Worm (Caenorhabditis elegans) whole organism, late embryonic: ENCODE data around the gene nep-16.

Experiments
- C38D4.7 ChIP-seq: fragments of 200-800 bp; sonication (Bioruptor generic); optimal IDR thresholded peaks from 2 replicates; lab custom pipeline; 2018; ENCODE audit warnings: mild to moderate bottlenecking, missing genetic modification characterization, moderate library complexity, missing compliant biosample characterization
- T23F11.4 ChIP-seq: fragments of 200-800 bp; sonication (Bioruptor generic); optimal IDR thresholded peaks from 2 replicates; lab custom pipeline; 2018; ENCODE audit warnings: mild to moderate bottlenecking, missing genetic modification characterization, missing compliant biosample characterization
- ahr-1 ChIP-seq: sonication (generic microtip); optimal IDR thresholded peaks from 2 replicates; lab custom pipeline; 2016; ENCODE audit warnings: missing genetic modification characterization, missing compliant biosample characterization
- ama-1 ChIP-seq: fragments of 150-350 bp; optimal IDR thresholded peaks from 2 replicates; lab custom pipeline; 2014
- ceh-14 ChIP-seq: sonication (generic microtip); optimal IDR thresholded peaks from 2 replicates; lab custom pipeline; 2016; ENCODE audit warnings: missing genotype, missing genetic modification characterization, missing compliant biosample characterization
- ceh-18 ChIP-seq: sonication (generic microtip); optimal IDR thresholded peaks from 2 replicates; lab custom pipeline; 2016; ENCODE audit warnings: missing genetic modification characterization, missing compliant biosample characterization
- ceh-19 ChIP-seq: fragments of 200-800 bp; sonication (Bioruptor generic); optimal IDR thresholded peaks from 2 replicates; lab custom pipeline; 2018; ENCODE audit warnings: mild to moderate bottlenecking, missing genetic modification characterization, missing compliant biosample characterization
- ceh-2 ChIP-seq: sonication (generic microtip); optimal IDR thresholded peaks from 2 replicates; lab custom pipeline; 2016; ENCODE audit warnings: missing genotype, missing genetic modification characterization, missing compliant biosample characterization
- ceh-22 ChIP-seq: sonication (generic microtip); optimal IDR thresholded peaks from 2 replicates; lab custom pipeline; 2017; ENCODE audit warnings: missing biosample characterization, missing genetic modification characterization
- ceh-31 ChIP-seq: sonication (generic microtip); optimal IDR thresholded peaks from 2 replicates; lab custom pipeline; 2016; ENCODE audit warnings: missing genetic modification characterization, missing compliant biosample characterization
- ceh-45 ChIP-seq: fragments of 200-800 bp; sonication (Bioruptor generic); IDR thresholded peaks from 2 replicates; pipeline ENCODE4 v1.3.6; 2022; ENCODE audit warnings: missing genetic modification reagents, missing genetic modification characterization, missing compliant biosample characterization
- ceh-48 ChIP-seq: sonication (generic microtip); optimal IDR thresholded peaks from 2 replicates; lab custom pipeline; 2016; ENCODE audit warnings: missing genetic modification characterization, inconsistent platforms, missing compliant biosample characterization
- ceh-6 ChIP-seq: fragments of 200-800 bp; sonication (Bioruptor generic); optimal IDR thresholded peaks from 2 replicates; lab custom pipeline; 2018; ENCODE audit warnings: mild to moderate bottlenecking, missing genetic modification characterization, missing compliant biosample characterization
- ceh-9 ChIP-seq: sonication (generic microtip); optimal IDR thresholded peaks from 2 replicates; lab custom pipeline; 2016; ENCODE audit warnings: mild to moderate bottlenecking, missing genetic modification characterization, inconsistent platforms, missing compliant biosample characterization
- che-1 ChIP-seq: sonication (generic microtip); optimal IDR thresholded peaks from 2 replicates; lab custom pipeline; 2016; ENCODE audit warnings: mild to moderate bottlenecking, missing genetic modification characterization, missing compliant biosample characterization
- dve-1 ChIP-seq: sonication (generic microtip); optimal IDR thresholded peaks from 2 replicates; lab custom pipeline; 2017; ENCODE audit warnings: antibody characterized with exemption, mild to moderate bottlenecking, missing genetic modification characterization, missing compliant biosample characterization
- elt-2 ChIP-seq: sonication (generic microtip); optimal IDR thresholded peaks from 2 replicates; lab custom pipeline; 2016; ENCODE audit warnings: missing genetic modification reagents, missing genetic modification characterization, missing compliant biosample characterization
- ets-4 ChIP-seq: sonication (generic microtip); optimal IDR thresholded peaks from 2 replicates; lab custom pipeline; 2016; ENCODE audit warnings: missing genetic modification characterization, missing compliant biosample characterization
- eyg-1 ChIP-seq: sonication (generic microtip); optimal IDR thresholded peaks from 2 replicates; lab custom pipeline; 2016; ENCODE audit warnings: missing genotype, missing genetic modification characterization, missing compliant biosample characterization
- fkh-6 ChIP-seq: sonication (generic microtip); optimal IDR thresholded peaks from 2 replicates; lab custom pipeline; 2016; ENCODE audit warnings: missing genetic modification characterization, missing compliant biosample characterization
- gmeb-2 ChIP-seq: sonication (generic microtip); optimal IDR thresholded peaks from 2 replicates; lab custom pipeline; 2016; ENCODE audit warnings: missing genetic modification characterization, inconsistent platforms, missing compliant biosample characterization
- hlh-13 ChIP-seq: fragments of 200-800 bp; sonication (Bioruptor generic); optimal IDR thresholded peaks from 2 replicates; lab custom pipeline; 2018; ENCODE audit warnings: mild to moderate bottlenecking, missing genetic modification characterization, missing compliant biosample characterization
- hlh-15 ChIP-seq: sonication (generic microtip); optimal IDR thresholded peaks from 2 replicates; lab custom pipeline; 2016; ENCODE audit warnings: missing genetic modification characterization, missing compliant biosample characterization
- hlh-30 ChIP-seq: sonication (generic microtip); optimal IDR thresholded peaks from 2 replicates; lab custom pipeline; 2017; ENCODE audit warnings: antibody characterized with exemption, missing genetic modification characterization, missing compliant biosample characterization; ENCODE audit not compliant: insufficient read depth
- hlh-6 ChIP-seq: sonication (generic microtip); optimal IDR thresholded peaks from 2 replicates; lab custom pipeline; 2016; ENCODE audit warnings: missing genotype, missing genetic modification characterization, missing compliant biosample characterization
- hlh-8 ChIP-seq: sonication (generic microtip); optimal IDR thresholded peaks from 2 replicates; lab custom pipeline; 2016; ENCODE audit warnings: missing genotype, missing genetic modification characterization, missing compliant biosample characterization
- lin-11 ChIP-seq: fragments of 200-800 bp; sonication (Bioruptor generic); optimal IDR thresholded peaks from 2 replicates; lab custom pipeline; 2018; ENCODE audit warnings: mild to moderate bottlenecking, missing genetic modification characterization, missing compliant biosample characterization
- madf-2 ChIP-seq: sonication (generic microtip); optimal IDR thresholded peaks from 2 replicates; lab custom pipeline; 2017; ENCODE audit warnings: missing genetic modification characterization, missing compliant biosample characterization
- mec-3 ChIP-seq: sonication (generic microtip); optimal IDR thresholded peaks from 2 replicates; lab custom pipeline; 2016; ENCODE audit warnings: borderline replicate concordance, missing genetic modification characterization, missing compliant biosample characterization
- nfya-1 ChIP-seq: sonication (generic microtip); optimal IDR thresholded peaks from 2 replicates; lab custom pipeline; 2017; ENCODE audit warnings: missing genetic modification characterization, mild to moderate bottlenecking, missing compliant biosample characterization, antibody characterized with exemption, moderate library complexity
- nhr-11 ChIP-seq: fragments of 150-350 bp; optimal IDR thresholded peaks from 2 replicates; lab custom pipeline; 2014; ENCODE audit warnings: missing biosample characterization, missing genetic modification characterization
- nhr-232 ChIP-seq: sonication (generic microtip); optimal IDR thresholded peaks from 2 replicates; lab custom pipeline; 2016; ENCODE audit warnings: missing genetic modification characterization, missing compliant biosample characterization
- npax-4 ChIP-seq: sonication (generic microtip); optimal IDR thresholded peaks from 2 replicates; lab custom pipeline; 2016; ENCODE audit warnings: missing genetic modification characterization, missing compliant biosample characterization
- pag-3 ChIP-seq: sonication (generic microtip); optimal IDR thresholded peaks from 2 replicates; lab custom pipeline; 2016; ENCODE audit warnings: missing compliant biosample characterization, missing genetic modification characterization, borderline replicate concordance
- pax-1 ChIP-seq: fragments of 150-350 bp; optimal IDR thresholded peaks from 2 replicates; lab custom pipeline; 2014; ENCODE audit warnings: missing biosample characterization, missing genetic modification characterization
- pha-2 ChIP-seq: sonication (generic microtip); optimal IDR thresholded peaks from 2 replicates; lab custom pipeline; 2017; ENCODE audit warnings: mild to moderate bottlenecking, missing genetic modification characterization, missing compliant biosample characterization
- pha-4 ChIP-seq: fragments of 150-350 bp; optimal IDR thresholded peaks from 2 replicates; lab custom pipeline; 2018; ENCODE audit warnings: missing biosample characterization, missing genetic modification reagents, missing genetic modification characterization
- pqm-1 ChIP-seq: sonication (generic microtip); optimal IDR thresholded peaks from 2 replicates; lab custom pipeline; 2016; ENCODE audit warnings: missing genetic modification characterization, missing compliant biosample characterization
- rnt-1 ChIP-seq: sonication (generic microtip); optimal IDR thresholded peaks from 2 replicates; lab custom pipeline; 2016; ENCODE audit warnings: missing genetic modification characterization, missing compliant biosample characterization
- tbx-2 ChIP-seq: sonication (generic microtip); optimal IDR thresholded peaks from 2 replicates; lab custom pipeline; 2016; ENCODE audit warnings: missing genetic modification characterization, missing compliant biosample characterization
- unc-42 ChIP-seq: sonication (generic microtip); optimal IDR thresholded peaks from 2 replicates; lab custom pipeline; 2016; ENCODE audit warnings: missing genotype, missing genetic modification characterization, missing compliant biosample characterization
- unc-55 ChIP-seq: sonication (generic microtip); optimal IDR thresholded peaks from 2 replicates; lab custom pipeline; 2017; ENCODE audit warnings: missing biosample characterization, missing genetic modification reagents, missing genetic modification characterization
- zip-5 ChIP-seq: sonication (generic microtip); optimal IDR thresholded peaks from 2 replicates; lab custom pipeline; 2016; ENCODE audit warnings: missing genetic modification characterization, missing compliant biosample characterization

nep-16 gene

ce11 chrIV:7619261-7619660, 22.4 kb downstream of the nep-16 start (continued):
- TF ChIP-seq C38D4.7 (GFP tag; lab: Kevin White, UChicago) (no peak), madf-2 (tag; lab: Kevin White, UChicago) (no peak), T23F11.4 (GFP tag; lab: Kevin White, UChicago) (no peak), hlh-6 (no peak), ceh-18 (no peak), nhr-11 (no peak), dve-1 (tag; lab: Kevin White, UChicago) (no peak), mec-3 (tag; lab: Kevin White, UChicago) (no peak), unc-55 (GFP tag; lab: Kevin White, UChicago) (no peak), hlh-13 (no peak), ceh-31 (tag; lab: Kevin White, UChicago) (peak; percentile 51), pha-4 (tag; lab: Kevin White, UChicago) (no peak), pha-2 (tag; lab: Kevin White, UChicago) (no peak), hlh-30 (tag; lab: Kevin White, UChicago) (no peak), ahr-1 (no peak), ceh-9 (tag; lab: Kevin White, UChicago) (no peak), ceh-2 (tag; lab: Kevin White, UChicago) (no peak)

ce11 chrIV:7612523-7612922, 29.1 kb downstream of the nep-16 start:
- TF ChIP-seq ceh-45 (GFP tag; lab: Robert Waterston, UW) (0 out of 2 replicates have a peak, but pooled peaks have one; percentile 32), hlh-8 (tag; lab: Kevin White, UChicago) (no peak), unc-42 (tag; lab: Kevin White, UChicago) (peak; percentile 86)

- TF ChIP-seq nfya-1 (tag; lab: Kevin White, UChicago): no peak
- TF ChIP-seq ama-1 (lab: Kevin White, UChicago): no peak
- peak; percentile 10 for TF ChIP-seq ceh-19
- TF ChIP-seq ceh-14 (tag; lab: Kevin White, UChicago): no peak
- peak; percentile 53 for TF ChIP-seq ceh-31 (tag; lab: Kevin White, UChicago)
- no peak for TF ChIP-seq elt-2
- TF ChIP-seq hlh-15: no peak
- no peak for TF ChIP-seq eyg-1 (tag; lab: Kevin White, UChicago)
- TF ChIP-seq pax-1: no peak
- TF ChIP-seq ceh-48 (tag; lab: Kevin White, UChicago): peak; percentile 54
- TF ChIP-seq pag-3 (tag; lab: Kevin White, UChicago): no peak
- no peak for TF ChIP-seq ceh-22
Measured at ce11 chrIV:7611396-7611795, 30.3 kb downstream of the nep-16 start.

- TF ChIP-seq fkh-6 (tag; lab: Kevin White, UChicago) (no peak), che-1 (tag; lab: Kevin White, UChicago) (no peak), hlh-15 (no peak), rnt-1 (tag; lab: Kevin White, UChicago) (no peak), tbx-2 (tag; lab: Kevin White, UChicago) (no peak), nhr-232 (tag; lab: Kevin White, UChicago) (no peak), npax-4 (tag; lab: Kevin White, UChicago) (no peak), ceh-45 (GFP tag; lab: Robert Waterston, UW) (no peak), zip-5 (tag; lab: Kevin White, UChicago) (no peak), hlh-13 (no peak), madf-2 (tag; lab: Kevin White, UChicago) (no peak), gmeb-2 (tag; lab: Kevin White, UChicago) (no peak), pha-4 (tag; lab: Kevin White, UChicago) (no peak), pqm-1 (tag; lab: Kevin White, UChicago) (no peak), ceh-18 (no peak), lin-11 (no peak), unc-42 (tag; lab: Kevin White, UChicago) (no peak), ets-4 (no peak), hlh-30 (tag; lab: Kevin White, UChicago) (no peak), ceh-6 (GFP tag; lab: Kevin White, UChicago) (no peak)
Measured at ce11 chrIV:7608111-7608510, 33.5 kb downstream of the nep-16 start.
